Worm (Caenorhabditis elegans) whole organism, L2 larva: ENCODE measurements around the gene R13A1.10.

Source experiments
- ZK546.5 ChIP-seq: sonication (generic microtip); optimal IDR thresholded peaks from 2 replicates; lab custom pipeline; 2017; ENCODE audit warnings: missing biosample characterization, missing genetic modification characterization
- aly-2 ChIP-seq: fragments of 150-350 bp; optimal IDR thresholded peaks from 2 replicates; lab custom pipeline; 2014; ENCODE audit warnings: missing biosample characterization, missing genetic modification characterization
- mab-5 ChIP-seq: fragments of 150-350 bp; optimal IDR thresholded peaks from 2 replicates; lab custom pipeline; 2014; ENCODE audit warnings: missing biosample characterization, missing genetic modification characterization
- nhr-11 ChIP-seq: fragments of 150-350 bp; optimal IDR thresholded peaks from 2 replicates; lab custom pipeline; 2014; ENCODE audit warnings: missing biosample characterization, missing genetic modification characterization
- nhr-237 ChIP-seq: fragments of 150-350 bp; optimal IDR thresholded peaks from 2 replicates; lab custom pipeline; 2014; ENCODE audit warnings: missing biosample characterization, missing genetic modification characterization
- nhr-25 ChIP-seq: fragments of 150-350 bp; sonication (generic microtip); optimal IDR thresholded peaks from 3 replicates; lab custom pipeline; 2014; ENCODE audit warnings: missing biosample characterization, missing genetic modification characterization
- nhr-6 ChIP-seq: fragments of 150-350 bp; optimal IDR thresholded peaks from 2 replicates; lab custom pipeline; 2014; ENCODE audit warnings: missing biosample characterization, missing genetic modification characterization
- skn-1 ChIP-seq: sonication (generic microtip); optimal IDR thresholded peaks from 2 replicates; lab custom pipeline; 2017; ENCODE audit warnings: missing biosample characterization, missing genetic modification characterization
- snpc-4 ChIP-seq: fragments of 150-350 bp; optimal IDR thresholded peaks from 2 replicates; lab custom pipeline; 2014; ENCODE audit warnings: missing biosample characterization, missing genetic modification characterization
- unc-55 ChIP-seq: fragments of 150-350 bp; sonication (generic microtip); optimal IDR thresholded peaks from 3 replicates; lab custom pipeline; 2014; ENCODE audit warnings: missing biosample characterization, missing genetic modification reagents, missing genetic modification characterization
- ztf-4 ChIP-seq: fragments of 150-350 bp; optimal IDR thresholded peaks from 2 replicates; lab custom pipeline; 2014; ENCODE audit warnings: missing biosample characterization, missing genetic modification characterization

DNA sequence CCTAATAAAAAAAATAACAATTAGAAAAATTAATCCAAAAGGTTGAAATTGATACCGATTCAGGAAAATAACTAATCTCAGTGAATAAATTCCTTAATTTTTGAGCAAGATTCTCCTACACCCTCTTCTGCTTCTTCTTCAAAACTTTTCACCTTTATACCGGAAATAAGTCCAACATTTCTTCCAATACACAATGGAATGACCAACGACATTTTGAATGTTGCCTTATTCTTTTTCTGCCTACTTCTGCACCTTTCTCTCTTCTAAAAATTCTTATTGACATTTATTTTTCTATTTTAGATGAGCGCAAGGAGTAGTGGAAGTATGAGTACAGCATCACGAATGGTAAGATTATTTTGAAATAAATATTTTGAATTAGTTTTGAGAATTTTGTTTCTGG is 30.1 kb downstream of the R13A1.10 start, which contains the start of gene unc-8:
- TF ChIP-seq aly-2 (tag; lab: Kevin White, UChicago) (no peak), ZK546.5 (no peak), nhr-25 (tag; lab: Kevin White, UChicago) (no peak), unc-55 (GFP tag; lab: Kevin White, UChicago) (no peak), nhr-11 (tag; lab: Kevin White, UChicago) (no peak), nhr-237 (tag; lab: Kevin White, UChicago) (no peak), skn-1 (tag; lab: Kevin White, UChicago) (no peak), nhr-6 (no peak), ztf-4 (tag; lab: Kevin White, UChicago) (no peak), snpc-4 (tag; lab: Kevin White, UChicago) (no peak), mab-5 (no peak)
